Fruit fly (Drosophila melanogaster) whole organism, larva: ENCODE data around the gene Pex7.

Source experiments
- noc ChIP-seq: fragments of 200-800 bp; sonication (Bioruptor generic); optimal IDR thresholded peaks from 3 replicates; lab custom pipeline; 2019; ENCODE audit warnings: missing biosample characterization, mild to moderate bottlenecking, missing genetic modification characterization, moderate library complexity

The Pex7 gene

DNA sequence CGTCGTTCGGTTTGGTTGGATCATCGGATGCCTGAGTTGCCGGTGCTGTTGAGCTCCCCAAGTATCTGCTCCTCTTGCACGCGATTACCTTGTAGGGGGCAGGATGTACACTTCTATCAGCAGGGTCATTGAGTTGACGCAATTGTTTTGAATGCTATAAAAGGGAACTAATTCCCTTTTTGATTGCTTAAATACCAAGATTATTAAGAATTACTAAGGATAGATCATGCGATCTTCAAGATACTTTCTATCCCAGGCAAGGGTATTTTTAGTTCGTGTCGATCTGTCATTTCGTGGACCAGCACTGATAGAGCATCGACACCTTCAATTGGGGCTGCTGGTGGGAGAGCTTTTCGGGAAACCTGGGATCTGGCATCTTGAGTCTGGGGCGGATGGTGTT lies 22.1 kb downstream of the Pex7 start:
- no peak for TF ChIP-seq noc (tag; lab: Kevin White, UChicago)

DNA sequence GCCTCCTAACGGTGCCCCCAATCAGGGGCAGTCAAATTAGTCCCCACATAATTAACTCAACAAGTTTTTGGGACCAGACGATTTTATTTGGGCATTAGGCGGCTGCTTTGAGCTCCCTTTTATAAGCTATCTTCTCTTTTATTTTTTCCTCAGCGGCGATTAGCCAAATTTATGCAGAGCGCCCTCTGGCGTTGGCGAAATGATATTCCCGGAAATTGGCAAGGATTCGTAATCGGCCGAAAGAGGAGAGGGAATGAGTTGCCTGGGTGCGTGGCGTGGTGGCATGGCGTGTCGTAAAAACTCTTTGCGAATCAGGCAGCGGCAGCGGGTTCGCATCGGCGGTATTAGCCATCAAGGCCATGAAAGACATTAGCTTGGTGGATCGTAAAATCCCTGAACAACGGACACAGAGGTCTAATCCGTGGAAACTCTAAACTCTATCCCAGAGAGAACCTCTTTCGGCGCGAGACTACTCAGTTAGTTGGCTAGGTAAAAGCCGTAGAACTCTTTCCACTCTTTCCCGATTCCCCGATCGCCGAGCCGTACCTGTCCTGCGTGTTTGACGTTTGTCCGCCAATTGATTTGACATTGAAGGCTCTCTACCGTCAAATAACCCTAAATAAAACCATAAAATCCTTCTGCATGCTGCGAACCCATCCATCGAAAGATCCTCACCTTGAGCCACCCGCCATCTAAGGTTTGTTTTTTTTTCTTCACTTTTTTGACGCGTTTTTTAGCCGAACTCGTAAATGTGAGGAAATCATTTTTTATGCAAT lies 23.1 kb downstream of the Pex7 start:
- TF ChIP-seq noc (tag; lab: Kevin White, UChicago): no peak

DNA sequence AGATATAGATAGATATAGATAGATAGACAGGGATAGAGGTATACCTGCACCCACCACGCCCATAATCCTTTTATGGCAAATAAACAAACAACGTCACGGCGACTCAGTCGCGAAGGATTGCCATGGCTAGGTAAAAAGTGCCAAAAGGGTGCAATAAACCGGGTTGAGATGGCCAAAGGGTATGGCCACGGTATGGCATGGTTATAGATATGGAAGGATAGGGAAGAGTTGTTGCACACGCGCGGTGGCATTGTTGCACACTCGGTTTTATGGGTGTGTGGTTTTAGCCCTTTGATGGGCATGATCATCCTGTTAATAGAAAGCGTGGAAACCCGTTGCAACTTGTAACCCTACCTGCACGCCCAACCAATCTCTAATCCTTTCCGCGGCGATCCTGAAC lies 24.0 kb downstream of the Pex7 start:
- TF ChIP-seq noc (tag; lab: Kevin White, UChicago): no peak

DNA sequence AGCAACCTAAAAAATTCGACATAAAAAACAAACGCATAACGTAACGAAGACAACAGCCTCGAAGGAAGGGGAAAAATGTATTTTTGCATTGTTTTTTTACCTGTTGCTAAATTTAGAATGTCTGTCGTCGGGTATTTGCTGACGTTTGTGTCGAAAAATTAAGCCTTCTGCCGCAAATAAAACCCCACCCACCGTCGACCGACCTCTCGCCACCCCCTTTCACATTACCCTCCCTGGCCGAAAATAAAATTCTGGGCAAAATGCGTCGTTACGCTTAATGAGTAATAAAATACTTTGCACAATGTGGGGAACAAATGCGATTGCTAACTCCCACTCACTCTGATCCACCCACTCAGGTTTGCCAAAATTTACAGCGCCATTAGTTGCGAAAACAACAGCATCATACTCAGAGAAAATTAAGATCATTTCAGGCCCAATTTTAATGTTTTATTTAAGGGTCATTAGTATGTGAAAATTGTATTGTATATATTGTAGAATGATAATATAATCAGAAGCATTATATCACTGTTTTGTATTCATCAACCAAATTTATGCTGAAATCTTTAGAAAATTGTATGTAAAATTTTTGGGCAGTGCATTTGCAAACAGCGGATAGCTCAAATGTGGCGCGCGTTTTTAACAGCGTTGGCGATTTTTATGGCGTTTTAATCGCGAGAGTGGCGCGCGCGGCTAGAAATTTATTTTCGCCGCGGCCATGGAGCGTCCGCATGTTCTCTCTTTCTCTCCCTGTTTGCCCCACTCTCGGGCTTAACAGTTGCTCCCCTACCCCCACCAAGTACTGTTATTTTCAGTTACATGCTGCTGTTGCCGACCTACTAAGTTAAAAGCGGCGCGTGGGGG lies 25.5 kb downstream of the Pex7 start:
- TF ChIP-seq noc (tag; lab: Kevin White, UChicago): peak; percentile 80

DNA sequence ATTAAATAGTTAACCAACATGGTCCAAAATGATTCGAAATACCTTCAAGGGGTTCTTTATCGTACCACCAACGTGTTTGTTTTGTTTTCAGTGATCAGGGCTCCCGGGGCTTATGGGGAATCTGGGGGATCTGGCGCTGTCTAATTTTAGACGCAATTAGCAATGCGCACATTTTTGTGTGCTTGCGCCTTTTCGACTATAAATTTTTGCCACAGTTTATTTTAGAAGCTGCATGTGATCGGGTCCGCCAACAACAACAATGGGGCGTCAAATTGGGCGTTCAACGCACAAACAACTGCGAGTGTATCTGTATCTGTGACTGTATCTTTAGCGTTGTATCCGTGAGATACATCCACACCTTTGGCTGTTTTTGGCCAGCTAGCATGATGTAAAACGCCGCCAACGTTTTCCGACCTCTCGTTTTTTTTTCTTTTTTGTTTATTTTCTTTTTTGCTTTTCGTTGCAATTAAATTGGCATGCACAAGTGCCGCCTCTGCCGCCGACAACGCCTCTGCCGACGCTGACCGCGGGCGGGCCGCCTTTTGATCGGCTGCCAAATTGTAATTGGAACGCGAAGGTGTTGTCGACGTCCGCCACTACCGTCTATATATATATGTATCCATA lies 26.5 kb downstream of the Pex7 start:
- no peak for TF ChIP-seq noc (tag; lab: Kevin White, UChicago)

DNA sequence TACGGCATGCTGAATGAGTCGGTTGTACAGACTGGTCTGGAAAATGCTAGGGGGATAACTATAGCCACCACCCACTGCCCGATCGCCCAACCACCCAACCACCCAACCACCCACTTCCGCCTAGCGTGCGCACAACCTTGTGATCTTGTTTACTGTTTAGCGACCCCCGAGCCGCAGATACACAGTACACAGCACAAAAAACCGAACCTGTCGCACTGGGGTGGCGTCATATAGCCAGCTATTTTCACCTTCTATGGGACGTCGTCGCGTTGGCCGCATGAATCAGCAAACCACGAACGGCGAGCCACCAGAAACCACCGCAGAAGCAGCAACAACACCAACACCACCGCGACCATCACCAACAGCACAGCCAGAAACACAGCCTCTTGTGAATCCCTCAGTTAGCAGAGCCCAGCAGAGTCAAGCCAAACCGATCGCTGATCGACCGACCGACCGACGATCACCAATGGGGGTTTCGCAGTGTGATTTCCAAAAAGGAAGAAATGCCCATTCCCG lies 28.1 kb downstream of the Pex7 start:
- no peak for TF ChIP-seq noc (tag; lab: Kevin White, UChicago)

DNA sequence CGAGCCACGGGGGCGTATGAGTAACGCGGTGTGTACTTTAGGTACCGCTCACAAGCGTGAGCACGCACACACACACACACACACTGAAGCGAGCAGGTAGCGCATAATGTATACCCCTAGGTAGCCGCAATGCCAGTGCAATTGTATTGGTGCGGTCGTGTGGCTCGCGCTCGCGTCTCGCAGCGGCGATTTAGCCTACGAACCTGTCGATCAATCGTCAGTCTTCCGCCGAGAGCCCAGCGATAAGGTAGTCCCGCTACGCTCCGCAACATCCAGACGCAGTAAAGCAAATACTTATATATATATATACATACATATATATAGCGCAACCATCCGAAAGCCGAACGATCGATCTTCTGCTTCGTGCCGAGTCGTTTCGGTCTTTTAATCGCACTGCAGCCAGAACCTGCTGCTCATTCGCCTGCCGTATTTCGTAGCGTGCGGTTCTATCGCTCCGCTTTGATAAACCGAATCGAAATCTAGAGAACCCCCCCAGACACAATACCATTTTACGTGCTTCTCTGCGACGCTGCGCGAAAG lies 28.7 kb downstream of the Pex7 start, which contains the start of gene hry:
hry (plus strand) TSS at position 215 of the 540 bp plus-strand sequence.
- TF ChIP-seq noc (tag; lab: Kevin White, UChicago): peak; percentile 79

DNA sequence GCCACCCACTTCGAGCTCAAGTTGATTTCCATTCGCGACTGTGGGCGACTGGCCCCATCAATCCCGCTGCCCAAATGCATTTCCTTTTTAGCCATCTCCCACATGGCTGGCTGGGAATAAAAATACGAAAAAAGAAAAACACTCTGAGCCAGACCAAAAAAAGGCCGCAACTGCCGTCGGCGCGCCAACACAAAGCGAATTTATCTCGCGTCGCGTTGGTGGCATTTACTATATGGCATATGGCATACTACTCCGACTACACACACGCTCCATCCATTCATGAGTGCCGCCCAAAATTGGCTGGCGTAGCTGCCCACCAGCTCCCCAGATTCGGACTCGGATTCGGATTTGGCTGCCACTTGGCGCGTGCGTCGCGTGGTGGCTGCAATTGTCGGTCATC lies 29.6 kb downstream of the Pex7 start:
- no peak for TF ChIP-seq noc (tag; lab: Kevin White, UChicago)

DNA sequence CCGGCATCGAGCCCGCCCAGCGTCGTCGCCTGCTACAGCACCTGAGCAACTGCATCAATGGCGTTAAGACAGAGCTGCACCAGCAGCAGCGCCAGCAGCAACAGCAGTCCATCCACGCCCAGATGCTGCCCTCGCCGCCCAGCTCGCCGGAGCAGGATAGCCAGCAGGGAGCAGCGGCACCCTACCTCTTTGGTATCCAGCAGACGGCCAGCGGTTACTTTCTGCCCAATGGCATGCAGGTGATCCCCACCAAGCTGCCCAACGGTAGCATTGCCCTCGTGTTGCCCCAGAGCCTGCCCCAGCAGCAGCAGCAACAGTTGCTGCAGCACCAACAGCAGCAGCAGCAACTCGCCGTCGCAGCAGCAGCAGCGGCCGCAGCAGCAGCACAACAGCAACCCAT lies 30.8 kb downstream of the Pex7 start:
- TF ChIP-seq noc (tag; lab: Kevin White, UChicago): no peak

DNA sequence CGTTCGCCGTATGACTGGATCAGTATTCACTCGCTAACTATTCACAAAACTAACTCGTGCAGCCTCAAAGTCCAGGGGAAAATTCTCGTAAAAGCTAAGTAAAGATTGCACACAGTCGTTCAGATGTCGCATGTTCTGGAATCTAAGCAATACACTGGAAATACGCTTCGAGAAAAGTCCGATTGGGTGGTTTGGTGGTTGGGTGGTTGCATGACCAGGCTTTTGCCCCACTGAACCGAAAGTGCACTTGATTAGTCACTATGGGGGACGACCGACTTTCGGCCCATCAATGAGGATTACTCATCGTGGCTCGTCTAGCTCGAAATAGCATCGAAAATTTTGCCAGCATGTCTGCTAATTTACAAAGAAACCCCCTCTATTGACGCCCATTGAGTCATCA lies 33.4 kb downstream of the Pex7 start:
- TF ChIP-seq noc (tag; lab: Kevin White, UChicago): no peak

DNA sequence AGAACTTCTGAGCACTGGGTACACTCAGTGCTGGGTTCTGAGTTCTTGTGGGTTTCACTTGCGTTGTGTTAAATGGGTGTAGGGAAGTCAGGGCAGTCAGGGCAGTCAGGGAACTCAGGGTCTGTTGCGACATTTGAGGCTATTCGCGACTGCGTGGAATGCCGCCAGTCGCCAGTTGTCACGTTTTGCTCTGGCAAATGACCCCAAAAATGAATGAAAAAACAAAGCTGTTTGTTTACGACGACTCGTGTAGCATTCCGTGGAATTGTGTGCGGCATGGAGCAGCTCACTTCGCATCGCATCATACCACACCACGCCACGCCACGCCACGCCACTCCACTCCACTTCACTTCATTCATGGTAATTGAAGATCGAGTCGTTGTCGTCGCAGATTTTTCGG lies 34.3 kb downstream of the Pex7 start:
- no peak for TF ChIP-seq noc (tag; lab: Kevin White, UChicago)

DNA sequence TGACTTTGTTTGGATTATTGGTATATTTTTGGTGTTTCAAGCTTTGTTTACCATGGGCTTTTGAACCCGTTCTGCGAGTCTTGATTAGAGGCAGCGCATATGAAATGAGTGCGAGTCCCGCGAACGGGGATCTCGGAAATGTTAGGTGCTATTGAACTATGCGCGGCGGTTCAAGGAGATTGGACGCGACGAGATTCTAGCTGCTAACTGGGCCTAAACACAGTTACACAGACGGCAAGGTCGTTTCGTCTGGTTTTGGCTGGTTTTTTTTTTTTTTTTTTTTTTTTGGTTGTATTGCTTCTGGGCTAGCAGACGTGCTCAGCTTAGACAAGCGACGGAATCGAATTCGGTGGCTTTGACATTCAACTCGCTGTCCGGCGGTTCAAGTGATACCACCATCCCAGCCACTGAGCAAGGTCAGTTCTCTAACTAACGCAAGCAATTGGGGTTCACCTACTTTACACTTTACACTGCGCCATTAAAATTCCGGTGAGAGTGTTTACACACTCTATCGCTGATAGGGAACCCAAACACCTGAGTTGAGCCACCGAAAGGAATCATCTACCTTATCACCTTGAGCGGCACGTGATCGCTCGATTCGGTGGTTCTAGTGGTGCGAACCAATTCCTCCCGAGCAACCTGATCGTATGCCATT lies 35.1 kb downstream of the Pex7 start:
- TF ChIP-seq noc (tag; lab: Kevin White, UChicago): no peak

DNA sequence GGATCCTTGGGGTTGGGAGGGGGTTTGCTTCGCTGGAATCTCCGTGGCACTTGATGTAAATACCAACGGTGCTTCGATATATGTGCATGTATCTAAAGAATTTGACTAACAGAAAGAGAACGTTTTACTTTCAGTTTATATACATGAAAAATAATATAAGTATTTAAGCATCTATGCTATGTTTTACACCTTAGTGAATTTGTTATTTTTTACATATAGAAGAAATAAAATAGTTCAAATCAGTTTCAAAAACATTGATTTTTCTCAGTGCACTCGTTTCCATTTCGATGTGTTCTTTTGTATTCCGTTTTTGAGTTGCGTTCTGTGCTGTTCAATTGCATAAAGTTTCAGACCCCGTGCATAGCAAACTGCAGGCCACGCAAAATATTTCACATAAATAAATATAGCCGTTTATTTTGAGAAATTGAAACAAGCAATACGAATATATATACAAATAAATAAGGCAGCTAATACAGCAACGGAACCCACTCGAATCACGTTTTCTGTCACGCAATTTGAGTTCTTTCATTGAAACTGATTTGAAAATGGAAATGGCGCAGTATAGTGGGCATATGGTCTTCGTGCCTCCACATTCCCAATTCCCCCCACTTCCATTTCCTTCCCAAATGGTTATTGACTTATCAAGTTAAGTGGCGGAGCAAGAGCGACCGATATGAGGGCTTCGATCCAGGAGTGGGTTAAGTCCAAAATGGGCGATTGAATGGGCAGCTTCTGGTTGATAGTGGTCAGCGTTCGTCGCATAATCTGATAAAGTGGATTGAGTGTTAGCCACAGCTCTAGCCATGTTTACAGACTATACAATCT lies 35.8 kb downstream of the Pex7 start:
- TF ChIP-seq noc (tag; lab: Kevin White, UChicago): no peak

DNA sequence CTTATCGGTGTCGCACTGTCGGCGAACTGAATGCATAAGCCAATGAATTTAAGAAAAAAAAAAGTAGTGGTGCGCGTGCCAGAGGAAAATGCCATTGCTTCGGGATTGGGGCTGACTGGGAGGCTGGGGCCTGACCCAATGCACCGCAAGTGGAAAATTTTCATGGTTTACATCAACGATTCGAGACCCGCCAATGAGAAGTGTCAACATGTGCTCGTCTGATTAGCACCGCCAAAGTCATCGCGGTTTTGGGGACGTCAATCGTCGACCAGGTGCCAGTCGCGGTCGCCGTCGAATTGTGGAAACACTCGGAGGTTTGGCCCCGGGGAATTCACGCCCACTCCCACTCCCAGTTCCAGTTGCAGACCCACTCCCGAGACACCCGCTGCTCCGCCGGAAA lies 36.8 kb downstream of the Pex7 start:
- no peak for TF ChIP-seq noc (tag; lab: Kevin White, UChicago)
